Worm (Caenorhabditis elegans) whole organism, L2 larva: ENCODE data around the gene Y102A11A.1.

ENCODE experiments used
- ZK546.5 ChIP-seq: sonication (generic microtip); optimal IDR thresholded peaks from 2 replicates; lab custom pipeline; 2017; ENCODE audit warnings: missing biosample characterization, missing genetic modification characterization
- aly-2 ChIP-seq: fragments of 150-350 bp; optimal IDR thresholded peaks from 2 replicates; lab custom pipeline; 2014; ENCODE audit warnings: missing biosample characterization, missing genetic modification characterization
- ama-1 ChIP-seq: fragments of 150-350 bp; optimal IDR thresholded peaks from 2 replicates; lab custom pipeline; 2018; ENCODE audit warnings: inconsistent platforms
- ceh-16 ChIP-seq: fragments of 150-350 bp; optimal IDR thresholded peaks from 2 replicates; lab custom pipeline; 2014; ENCODE audit warnings: missing biosample characterization, missing genetic modification characterization
- dmd-4 ChIP-seq: sonication (generic microtip); optimal IDR thresholded peaks from 2 replicates; lab custom pipeline; 2017; ENCODE audit warnings: missing biosample characterization, missing genetic modification characterization
- elt-3 ChIP-seq: sonication (generic microtip); optimal IDR thresholded peaks from 2 replicates; lab custom pipeline; 2017; ENCODE audit warnings: missing biosample characterization, missing genetic modification characterization
- fos-1 ChIP-seq: fragments of 150-350 bp; optimal IDR thresholded peaks from 2 replicates; lab custom pipeline; 2014; ENCODE audit warnings: missing biosample characterization, missing genetic modification characterization
- lsy-2 ChIP-seq, 2 experiments: fragments of 150-350 bp in 1 of 2; sonication (generic microtip) in 1 of 2; optimal IDR thresholded peaks; 2 replicates each; lab custom pipeline; 2014 to 2017; ENCODE audit warnings: missing biosample characterization in 2 of 2, missing genetic modification characterization in 2 of 2
- mab-5 ChIP-seq: fragments of 150-350 bp; optimal IDR thresholded peaks from 2 replicates; lab custom pipeline; 2014; ENCODE audit warnings: missing biosample characterization, missing genetic modification characterization
- nhr-11 ChIP-seq: fragments of 150-350 bp; optimal IDR thresholded peaks from 2 replicates; lab custom pipeline; 2014; ENCODE audit warnings: missing biosample characterization, missing genetic modification characterization
- nhr-12 ChIP-seq: fragments of 150-350 bp; optimal IDR thresholded peaks from 2 replicates; lab custom pipeline; 2014; ENCODE audit warnings: missing biosample characterization, missing genetic modification characterization
- nhr-23 ChIP-seq: fragments of 150-350 bp; optimal IDR thresholded peaks from 2 replicates; lab custom pipeline; 2014; ENCODE audit warnings: missing biosample characterization, missing genetic modification reagents, missing genetic modification characterization
- unc-62 ChIP-seq: fragments of 150-350 bp; optimal IDR thresholded peaks from 2 replicates; lab custom pipeline; 2014; ENCODE audit warnings: missing biosample characterization, missing genetic modification reagents, missing genetic modification characterization
- ztf-11 ChIP-seq: sonication (generic microtip); optimal IDR thresholded peaks from 2 replicates; lab custom pipeline; 2017; ENCODE audit warnings: missing biosample characterization, missing genetic modification characterization

- TF ChIP-seq ztf-11 (tag; lab: Kevin White, UChicago): no peak
- no peak for TF ChIP-seq unc-62 (GFP tag; lab: Kevin White, UChicago)
- no peak for TF ChIP-seq nhr-12 (tag; lab: Kevin White, UChicago)
- TF ChIP-seq aly-2 (tag; lab: Kevin White, UChicago): no peak
- TF ChIP-seq nhr-11 (tag; lab: Kevin White, UChicago): no peak
- no peak for TF ChIP-seq ama-1 (lab: Kevin White, UChicago)
- TF ChIP-seq elt-3 (tag; lab: Kevin White, UChicago): no peak
- TF ChIP-seq lsy-2 (tag; optimal IDR thresholded peaks at IDR 0.05; lab: Kevin White, UChicago): no peak
- no peak for TF ChIP-seq fos-1 (tag; lab: Kevin White, UChicago)
- no peak for TF ChIP-seq nhr-23 (tag; lab: Kevin White, UChicago)
- TF ChIP-seq mab-5 (tag; lab: Kevin White, UChicago): no peak
- TF ChIP-seq ZK546.5 (tag; lab: Kevin White, UChicago): no peak
- TF ChIP-seq ceh-16 (tag; lab: Kevin White, UChicago): no peak
- TF ChIP-seq dmd-4 (tag; lab: Kevin White, UChicago): no peak
Measured at ce11 chrX:2084988-2085387, 33.4 kb downstream of the Y102A11A.1 start, which contains the start of gene F49H12.2.
